Fruit fly (Drosophila melanogaster) whole organism: ENCODE data around the gene Eig71Ef.

Source experiments
- CG8478 ChIP-seq: fragments of >200 bp; optimal IDR thresholded peaks from 2 replicates; lab custom pipeline; 2018; ENCODE audit warnings: inconsistent platforms
- Dll ChIP-seq: fragments of >200 bp; optimal IDR thresholded peaks from 2 replicates; lab custom pipeline; 2017
- EcR ChIP-seq, 2 experiments: fragments of >200 bp; optimal IDR thresholded peaks; 2 replicates each; lab custom pipeline; 2017; ENCODE audit warnings: missing biosample characterization in 2 of 2, missing genetic modification characterization in 2 of 2, missing genetic modification reagents in 2 of 2
- pan ChIP-seq: fragments of >200 bp; optimal IDR thresholded peaks from 2 replicates; lab custom pipeline; 2017
- psq ChIP-seq: fragments of >200 bp; optimal IDR thresholded peaks from 2 replicates; lab custom pipeline; 2017
- usp ChIP-seq: fragments of >200 bp; optimal IDR thresholded peaks from 2 replicates; lab custom pipeline; 2017; ENCODE audit warnings: missing biosample characterization, missing genetic modification characterization, mixed read lengths

Eig71Ef gene

DNA sequence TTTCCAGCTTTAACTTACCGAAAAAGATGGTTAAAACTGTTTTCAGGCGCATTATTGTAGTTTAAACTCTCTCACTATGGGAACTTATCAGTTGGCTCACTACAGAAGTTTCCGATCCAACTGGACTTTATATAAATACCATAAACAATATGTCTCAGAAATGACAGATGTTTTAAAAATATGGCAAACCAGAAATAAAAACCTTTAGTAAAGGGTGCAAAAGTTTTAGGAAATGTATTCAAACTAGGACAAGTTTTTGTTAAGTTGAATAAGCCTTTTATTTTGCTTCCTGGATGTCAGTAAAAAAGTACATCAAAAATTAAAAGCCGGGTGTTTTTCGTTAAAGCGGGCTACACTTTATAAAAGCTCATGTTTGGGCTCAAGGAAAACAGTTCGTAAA lies 7.6 kb downstream of the Eig71Ef start, which contains the start of the genes Eig71Ea and Eig71Eb:
Gene Eig71Ea, minus strand, starts transcription at position 101 of the 400 bp plus-strand sequence.
Gene Eig71Eb, plus strand, starts transcription at position 376 of the 400 bp plus-strand sequence.
- no peak for TF ChIP-seq EcR (GFP tag; optimal IDR thresholded peaks at IDR 0.05; lab: Kevin White, UChicago)
- no peak for TF ChIP-seq psq (lab: Kevin White, UChicago)
- TF ChIP-seq Dll (lab: Kevin White, UChicago), result no peak
- no peak for TF ChIP-seq usp (GFP tag; lab: Kevin White, UChicago)
- TF ChIP-seq CG8478 (lab: Kevin White, UChicago), result no peak
- TF ChIP-seq pan (lab: Kevin White, UChicago), result no peak

DNA sequence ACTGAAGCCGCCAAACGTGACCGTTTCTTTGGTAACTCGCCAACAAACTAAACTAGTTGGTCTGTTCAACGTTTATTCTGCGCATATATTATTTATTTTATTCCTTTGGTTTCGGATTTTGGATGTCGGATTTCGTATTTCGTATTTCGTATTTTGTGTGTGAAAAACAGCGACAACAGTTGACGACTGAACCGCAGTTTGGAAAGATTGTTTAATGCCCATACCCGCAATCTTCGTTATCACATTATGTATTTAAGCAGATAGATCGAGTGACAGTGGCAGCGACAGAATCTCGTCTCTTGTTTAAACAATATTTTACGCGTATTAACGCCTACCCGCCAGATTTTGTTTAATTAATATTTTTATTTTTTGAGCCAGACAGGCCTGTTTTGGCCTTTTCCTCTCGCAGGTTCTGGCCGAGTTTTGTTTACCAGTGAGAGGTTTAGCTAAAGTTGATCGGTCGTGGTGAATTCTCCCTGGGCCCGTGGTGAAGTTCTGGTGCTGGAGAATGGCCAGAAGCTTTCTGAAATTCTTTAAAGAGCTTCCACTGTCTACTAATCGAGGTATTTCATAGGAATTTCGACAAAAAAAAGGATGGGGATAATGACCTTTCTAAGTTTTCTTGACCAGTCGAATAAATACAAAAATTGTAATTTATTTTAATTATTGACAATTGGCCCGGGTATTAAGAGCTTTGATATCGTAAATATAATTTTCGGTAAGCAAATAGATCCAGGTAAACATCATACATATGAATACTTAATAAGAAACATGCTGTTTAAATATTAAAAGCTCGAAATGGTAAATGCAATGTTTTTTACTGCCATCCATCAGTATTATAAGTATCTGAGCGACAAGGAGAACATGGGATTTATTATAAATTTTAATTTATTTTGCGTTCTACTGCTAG lies 9.2 kb downstream of the Eig71Ef start, which contains the start of the genes comm3 and CG43083:
Gene comm3, minus strand, starts transcription at position 51 of the 910 bp plus-strand sequence.
Gene CG43083, plus strand, starts transcription at position 860 of the 910 bp plus-strand sequence.
- TF ChIP-seq CG8478 (lab: Kevin White, UChicago) (no peak), psq (lab: Kevin White, UChicago) (no peak), EcR (GFP tag; optimal IDR thresholded peaks at IDR 0.05; lab: Kevin White, UChicago) (no peak), pan (lab: Kevin White, UChicago) (no peak), Dll (lab: Kevin White, UChicago) (no peak), usp (GFP tag; lab: Kevin White, UChicago) (no peak)

DNA sequence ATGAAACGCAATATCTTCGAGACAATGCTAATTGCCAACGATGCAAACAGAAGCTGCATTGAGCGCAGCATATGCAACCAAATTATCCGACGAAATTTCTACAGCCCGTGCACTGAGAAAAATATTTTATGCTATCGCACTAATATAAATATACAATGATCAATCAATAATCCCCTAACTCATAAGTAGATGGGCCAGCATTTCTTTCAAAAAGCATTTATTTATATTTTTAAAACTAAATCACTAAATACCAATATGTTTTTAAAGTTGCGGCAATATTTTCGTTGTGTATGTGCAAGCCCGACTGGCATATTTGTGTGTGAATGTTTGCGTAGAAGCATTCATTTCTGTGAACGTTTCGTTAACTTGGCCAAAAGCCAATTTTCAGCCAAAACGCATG lies 11.0 kb downstream of the Eig71Ef start:
- TF ChIP-seq CG8478 (lab: Kevin White, UChicago) (no peak), psq (lab: Kevin White, UChicago) (no peak), EcR (GFP tag; optimal IDR thresholded peaks at IDR 0.05; lab: Kevin White, UChicago) (no peak), usp (GFP tag; lab: Kevin White, UChicago) (no peak), Dll (lab: Kevin White, UChicago) (no peak)

DNA sequence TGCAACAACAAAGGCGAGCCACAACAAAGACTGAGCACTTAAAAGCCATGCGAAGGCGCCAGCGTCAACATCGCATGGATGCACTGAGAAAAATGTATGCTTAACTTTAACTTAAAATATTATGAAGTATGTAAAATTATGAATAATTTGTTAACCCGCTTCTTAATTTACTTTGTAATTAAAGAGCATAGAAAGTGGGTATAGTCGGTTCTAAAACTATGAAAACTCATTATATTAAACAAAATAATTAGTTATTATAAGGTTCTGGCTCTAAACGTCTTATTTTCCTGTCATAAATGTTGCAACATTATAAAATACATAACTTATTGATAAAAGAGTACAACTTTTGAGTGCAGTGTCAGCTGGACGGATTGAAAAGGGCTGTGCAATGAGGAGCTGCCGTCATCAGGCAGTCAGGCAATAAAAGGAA lies 15.6 kb downstream of the Eig71Ef start:
- TF ChIP-seq Dll (lab: Kevin White, UChicago), result no peak
- TF ChIP-seq usp (GFP tag; lab: Kevin White, UChicago), result no peak
- no peak for TF ChIP-seq psq (lab: Kevin White, UChicago)
- TF ChIP-seq EcR (GFP tag; optimal IDR thresholded peaks at IDR 0.05; lab: Kevin White, UChicago), result no peak
- no peak for TF ChIP-seq CG8478 (lab: Kevin White, UChicago)
- no peak for TF ChIP-seq pan (lab: Kevin White, UChicago)

DNA sequence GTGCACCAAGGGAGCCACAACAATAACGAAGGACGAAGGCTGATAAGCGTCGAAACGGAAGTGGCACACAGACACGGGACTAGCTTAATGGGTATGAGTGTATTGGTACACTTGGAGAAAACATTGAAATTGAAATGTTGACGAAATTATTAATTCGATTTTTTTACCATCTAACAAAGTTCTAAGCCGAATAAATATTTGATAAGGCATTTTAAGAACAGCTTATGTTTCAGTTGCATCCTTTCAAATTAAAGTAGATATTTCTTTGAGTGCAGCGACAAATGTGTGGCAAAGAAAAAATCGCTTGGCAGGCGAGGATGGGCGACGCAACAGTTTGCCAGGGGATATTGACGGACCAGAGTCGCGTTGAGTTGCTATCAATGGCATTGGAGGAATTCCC lies 17.2 kb downstream of the Eig71Ef start:
- TF ChIP-seq EcR (GFP tag; optimal IDR thresholded peaks at IDR 0.05; lab: Kevin White, UChicago) (no peak), psq (lab: Kevin White, UChicago) (no peak), CG8478 (lab: Kevin White, UChicago) (no peak), pan (lab: Kevin White, UChicago) (no peak), usp (GFP tag; lab: Kevin White, UChicago) (no peak), Dll (lab: Kevin White, UChicago) (no peak)

DNA sequence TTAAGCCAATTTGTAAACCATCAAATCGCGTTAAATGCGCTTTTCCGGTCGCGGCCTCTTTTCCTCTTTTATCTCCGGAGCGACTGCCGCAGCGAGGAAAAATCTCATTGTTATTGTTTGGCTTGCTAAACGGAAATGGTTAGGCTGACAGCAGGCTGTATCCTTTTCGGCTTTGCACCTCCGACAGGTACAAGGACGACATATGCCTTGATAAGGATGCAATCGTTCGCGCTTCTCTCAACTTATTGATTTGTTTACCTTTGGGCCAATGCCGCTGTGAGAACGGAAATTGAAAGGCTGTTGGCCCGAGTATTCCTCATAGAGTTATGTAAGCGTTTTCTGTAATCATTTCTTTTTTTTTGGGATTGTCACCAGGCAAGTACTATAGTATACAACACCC lies 18.7 kb downstream of the Eig71Ef start:
- TF ChIP-seq Dll (lab: Kevin White, UChicago) (no peak), EcR (GFP tag; optimal IDR thresholded peaks at IDR 0.05; lab: Kevin White, UChicago) (no peak), psq (lab: Kevin White, UChicago) (no peak), pan (lab: Kevin White, UChicago) (no peak), CG8478 (lab: Kevin White, UChicago) (no peak)

DNA sequence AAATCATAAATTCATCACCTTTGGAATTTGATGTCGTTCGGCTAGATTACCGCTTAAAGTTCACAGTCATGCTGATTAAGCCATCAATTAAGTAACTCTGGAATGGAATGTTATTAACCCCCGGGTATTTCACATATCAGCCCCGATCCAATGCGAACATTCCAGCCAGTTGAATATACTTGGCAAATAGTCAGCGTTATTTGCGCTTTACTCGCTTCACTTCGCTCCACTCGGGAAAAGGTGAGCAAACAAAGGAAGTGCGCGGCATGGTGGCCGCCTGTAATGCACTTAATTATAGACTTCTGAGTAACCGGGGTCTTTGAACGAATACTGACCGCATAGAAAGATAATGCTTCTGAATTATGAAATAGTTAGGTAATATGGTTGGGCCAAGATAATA lies 19.6 kb downstream of the Eig71Ef start:
- no peak for TF ChIP-seq pan (lab: Kevin White, UChicago)
- no peak for TF ChIP-seq EcR (GFP tag; optimal IDR thresholded peaks at IDR 0.05; lab: Kevin White, UChicago)
- TF ChIP-seq psq (lab: Kevin White, UChicago), result no peak
- TF ChIP-seq CG8478 (lab: Kevin White, UChicago), result no peak
- TF ChIP-seq Dll (lab: Kevin White, UChicago), result no peak
- TF ChIP-seq usp (GFP tag; lab: Kevin White, UChicago), result no peak

DNA sequence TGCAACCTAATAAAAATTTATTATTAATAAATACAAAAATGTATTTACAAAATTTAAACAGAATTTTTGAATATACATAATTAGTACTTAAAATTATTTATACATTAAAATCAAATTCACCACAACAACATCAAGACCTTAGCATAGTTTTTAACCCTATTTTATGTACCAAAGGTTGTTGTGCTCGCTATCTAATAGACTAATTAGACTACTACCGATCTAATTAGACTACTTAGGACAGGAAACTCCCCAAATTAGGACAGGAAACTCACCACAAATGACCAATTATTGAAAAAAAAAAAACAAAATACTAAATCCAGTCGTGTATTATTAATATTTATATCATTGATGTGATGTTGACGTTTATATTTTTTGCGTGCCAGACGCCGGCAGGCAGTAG lies 20.2 kb downstream of the Eig71Ef start:
- TF ChIP-seq Dll (lab: Kevin White, UChicago) (no peak), pan (lab: Kevin White, UChicago) (no peak), usp (GFP tag; lab: Kevin White, UChicago) (no peak), CG8478 (lab: Kevin White, UChicago) (no peak), EcR (GFP tag; optimal IDR thresholded peaks at IDR 0.05; lab: Kevin White, UChicago) (no peak), psq (lab: Kevin White, UChicago) (no peak)

DNA sequence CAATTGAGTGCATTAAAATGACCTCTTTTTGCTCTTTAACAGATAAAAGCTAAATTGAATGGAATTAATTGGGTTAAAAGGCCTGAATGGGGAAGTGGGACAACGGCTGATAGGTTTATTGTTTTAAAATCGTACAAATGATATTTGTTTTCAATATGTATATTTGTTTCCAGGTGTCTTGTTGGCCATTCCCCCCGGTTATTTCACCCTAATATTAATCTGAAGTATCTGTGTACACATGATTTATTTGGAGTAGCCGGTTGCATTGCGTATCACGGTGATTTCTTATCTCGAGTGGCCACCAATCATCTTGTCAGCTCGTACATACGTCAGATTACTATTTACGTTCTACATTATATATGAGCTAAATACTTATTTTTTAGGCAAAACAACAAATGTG lies 20.8 kb downstream of the Eig71Ef start:
- TF ChIP-seq psq (lab: Kevin White, UChicago), result no peak
- no peak for TF ChIP-seq usp (GFP tag; lab: Kevin White, UChicago)
- TF ChIP-seq EcR (GFP tag; optimal IDR thresholded peaks at IDR 0.05; lab: Kevin White, UChicago), result no peak
- TF ChIP-seq CG8478 (lab: Kevin White, UChicago), result no peak
- no peak for TF ChIP-seq pan (lab: Kevin White, UChicago)
- TF ChIP-seq Dll (lab: Kevin White, UChicago), result no peak

DNA sequence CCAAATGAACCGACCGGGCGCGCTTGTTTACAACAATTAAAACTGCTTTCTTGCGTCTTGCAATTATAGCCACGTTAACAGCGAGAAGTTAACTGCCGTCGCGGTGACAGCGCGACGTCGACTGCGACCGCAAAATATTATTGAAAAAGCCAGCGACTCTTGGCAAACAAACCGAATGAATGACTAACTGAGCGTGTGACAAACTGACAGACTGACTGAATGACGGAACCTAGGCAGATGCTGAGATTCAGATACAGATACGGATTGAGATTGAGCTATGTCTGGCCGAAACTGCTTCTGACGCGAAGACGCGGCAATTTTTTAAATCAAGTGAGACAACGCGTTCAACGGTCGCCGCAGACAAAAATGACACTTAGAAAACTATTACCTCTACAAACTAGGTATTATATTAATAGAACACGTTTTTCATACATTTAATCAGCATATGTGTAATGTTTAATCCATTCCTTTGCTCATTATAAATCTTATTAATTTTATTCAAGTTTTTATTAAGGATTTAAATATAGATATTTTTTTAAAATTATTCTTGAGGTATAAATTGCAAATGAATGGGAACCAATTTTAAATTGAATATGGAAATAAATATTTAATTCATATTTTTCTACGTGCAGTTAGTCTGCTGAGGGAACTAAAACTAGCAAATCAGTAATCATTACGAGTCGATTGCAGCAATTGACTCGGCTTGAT lies 22.7 kb downstream of the Eig71Ef start:
- TF ChIP-seq CG8478 (lab: Kevin White, UChicago) (no peak), psq (lab: Kevin White, UChicago) (no peak), usp (GFP tag; lab: Kevin White, UChicago) (no peak), EcR (GFP tag; optimal IDR thresholded peaks at IDR 0.05; lab: Kevin White, UChicago) (no peak), Dll (lab: Kevin White, UChicago) (no peak), pan (lab: Kevin White, UChicago) (no peak)
